Fruit fly (Drosophila melanogaster): ENCODE measurements around the gene kek6.

Gene kek6

dm6 chr3R:31700212-31700611 is 78.3 kb downstream of the kek6 start:
- TF ChIP-seq rgr (GFP tag; optimal IDR thresholded peaks at IDR 0.05) (peak; percentile 5), h (GFP tag; optimal IDR thresholded peaks at IDR 0.05) (no peak), CrebA (GFP tag; optimal IDR thresholded peaks at IDR 0.05; ENCODE audit: borderline replicate concordance) (no peak), dmrt93B (GFP tag; optimal IDR thresholded peaks at IDR 0.05) (no peak), OdsH (GFP tag; optimal IDR thresholded peaks at IDR 0.05) (no peak), Jra (GFP tag; optimal IDR thresholded peaks at IDR 0.05) (no peak), woc (GFP tag; optimal IDR thresholded peaks at IDR 0.05) (no peak), ey (GFP tag; optimal IDR thresholded peaks at IDR 0.05) (peak; percentile 9), fru (GFP tag; optimal IDR thresholded peaks at IDR 0.05) (peak; percentile 13)

dm6 chr3R:31701934-31702333 is 80.0 kb downstream of the kek6 start:
- TF ChIP-seq Abd-B (GFP tag; optimal IDR thresholded peaks at IDR 0.05) (no peak), dmrt93B (GFP tag; optimal IDR thresholded peaks at IDR 0.05) (no peak), dl (GFP tag; optimal IDR thresholded peaks at IDR 0.05; ENCODE audit: insufficient read depth in 1 of 2, partially characterized antibody in 2 of 2) (no peak), N (GFP tag; optimal IDR thresholded peaks at IDR 0.05) (no peak), Dif (GFP tag; optimal IDR thresholded peaks at IDR 0.05; ENCODE audit: partially characterized antibody) (peak; percentile 27), brk (GFP tag; optimal IDR thresholded peaks at IDR 0.05) (peak; percentile 30), OdsH (GFP tag; optimal IDR thresholded peaks at IDR 0.05) (no peak), HLH106 (tag; optimal IDR thresholded peaks at IDR 0.05) (peak; percentile 12), Rel (GFP tag; optimal IDR thresholded peaks at IDR 0.05) (no peak), Rel (tag; optimal IDR thresholded peaks at IDR 0.05) (peak; percentile 39), tai (GFP tag; optimal IDR thresholded peaks at IDR 0.05) (no peak), CrebA (GFP tag; optimal IDR thresholded peaks at IDR 0.05; ENCODE audit: borderline replicate concordance) (no peak), jim (GFP tag; optimal IDR thresholded peaks at IDR 0.05) (no peak), h (GFP tag; optimal IDR thresholded peaks at IDR 0.05) (peak; percentile 14), Dfd (GFP tag; optimal IDR thresholded peaks at IDR 0.05) (no peak), rgr (GFP tag; optimal IDR thresholded peaks at IDR 0.05) (no peak), CG32264 (GFP tag; optimal IDR thresholded peaks at IDR 0.05) (no peak), woc (GFP tag; optimal IDR thresholded peaks at IDR 0.05) (no peak), lola (GFP tag; optimal IDR thresholded peaks at IDR 0.05) (no peak), dsf (GFP tag; optimal IDR thresholded peaks at IDR 0.05; ENCODE audit: borderline replicate concordance) (no peak), Hr78 (GFP tag; optimal IDR thresholded peaks at IDR 0.05) (no peak), Myc (optimal IDR thresholded peaks at IDR 0.05) (no peak), ey (GFP tag; optimal IDR thresholded peaks at IDR 0.05) (no peak), sage (GFP tag; optimal IDR thresholded peaks at IDR 0.05) (no peak), Vsx2 (GFP tag; optimal IDR thresholded peaks at IDR 0.05; ENCODE audit: partially characterized antibody) (peak; percentile 47), GATAd (GFP tag; optimal IDR thresholded peaks at IDR 0.05) (no peak), Sp1 (GFP tag; optimal IDR thresholded peaks at IDR 0.05) (peak; percentile 49), CG9705 (GFP tag; optimal IDR thresholded peaks at IDR 0.05) (peak; percentile 16), foxo (GFP tag; optimal IDR thresholded peaks at IDR 0.05) (peak in 1 of 2 experiments; percentile 2), psq (GFP tag; optimal IDR thresholded peaks at IDR 0.05) (peak; percentile 29), Hr83 (GFP tag; optimal IDR thresholded peaks at IDR 0.05; ENCODE audit: poor library complexity, severe bottlenecking) (peak; percentile 27), fru (GFP tag; optimal IDR thresholded peaks at IDR 0.05) (peak; percentile 66), pan (optimal IDR thresholded peaks at IDR 0.05) (no peak), sv (GFP tag; optimal IDR thresholded peaks at IDR 0.05) (no peak)

- TF ChIP-seq Myc (optimal IDR thresholded peaks at IDR 0.05) (no peak), sv (GFP tag; optimal IDR thresholded peaks at IDR 0.05) (no peak), Hr83 (GFP tag; optimal IDR thresholded peaks at IDR 0.05; ENCODE audit: poor library complexity, severe bottlenecking) (no peak), GATAd (GFP tag; optimal IDR thresholded peaks at IDR 0.05) (no peak), CG9705 (GFP tag; optimal IDR thresholded peaks at IDR 0.05) (no peak), brk (GFP tag; optimal IDR thresholded peaks at IDR 0.05) (no peak), Mio (GFP tag; optimal IDR thresholded peaks at IDR 0.05) (no peak), lola (GFP tag; optimal IDR thresholded peaks at IDR 0.05) (no peak), fru (GFP tag; optimal IDR thresholded peaks at IDR 0.05) (no peak), OdsH (GFP tag; optimal IDR thresholded peaks at IDR 0.05) (no peak), Sp1 (GFP tag; optimal IDR thresholded peaks at IDR 0.05) (no peak), dsf (GFP tag; optimal IDR thresholded peaks at IDR 0.05; ENCODE audit: borderline replicate concordance) (no peak), dl (GFP tag; optimal IDR thresholded peaks at IDR 0.05; ENCODE audit: insufficient read depth in 1 of 2, partially characterized antibody in 2 of 2) (no peak)
Measured at dm6 chr3R:31703370-31703769, 81.4 kb downstream of the kek6 start.
